Worm (Caenorhabditis elegans) whole organism, midembryonic: ENCODE results near the gene Y57G7A.6.

Experiments used
- T22C8.4 ChIP-seq: fragments of 200-800 bp; sonication (Bioruptor generic); IDR thresholded peaks from 2 replicates; pipeline ENCODE4 v1.3.6; 2022; ENCODE audit warnings: missing genetic modification characterization, missing compliant biosample characterization
- cog-1 ChIP-seq: sonication (generic microtip); optimal IDR thresholded peaks from 2 replicates; lab custom pipeline; 2016; ENCODE audit warnings: missing genetic modification characterization, missing compliant biosample characterization
- flt-1 ChIP-seq: fragments of 200-800 bp; sonication (Bioruptor generic); IDR thresholded peaks from 2 replicates; pipeline ENCODE4 v1.3.6; 2022; ENCODE audit warnings: missing genetic modification characterization, missing compliant biosample characterization
- klf-2 ChIP-seq: fragments of 200-800 bp; sonication (Bioruptor generic); conservative IDR thresholded peaks from 2 replicates; pipeline ENCODE4 v1.3.6; 2022; ENCODE audit warnings: missing genetic modification reagents, missing genetic modification characterization, missing compliant biosample characterization
- med-1 ChIP-seq: sonication (generic microtip); optimal IDR thresholded peaks from 2 replicates; lab custom pipeline; 2017; ENCODE audit warnings: missing genetic modification characterization, mild to moderate bottlenecking, missing compliant biosample characterization, antibody characterized with exemption, missing genetic modification reagents; ENCODE audit not compliant: insufficient read depth
- ztf-23 ChIP-seq: fragments of 200-800 bp; sonication (Bioruptor generic); IDR thresholded peaks from 2 replicates; pipeline ENCODE4 v1.3.6; 2022; ENCODE audit warnings: missing genetic modification reagents, missing genetic modification characterization, missing compliant biosample characterization
- ztf-29 ChIP-seq: fragments of 200-800 bp; sonication (Bioruptor generic); IDR thresholded peaks from 2 replicates; pipeline ENCODE4 v1.3.6; 2022; ENCODE audit warnings: missing genetic modification reagents, missing genetic modification characterization, missing compliant biosample characterization

DNA sequence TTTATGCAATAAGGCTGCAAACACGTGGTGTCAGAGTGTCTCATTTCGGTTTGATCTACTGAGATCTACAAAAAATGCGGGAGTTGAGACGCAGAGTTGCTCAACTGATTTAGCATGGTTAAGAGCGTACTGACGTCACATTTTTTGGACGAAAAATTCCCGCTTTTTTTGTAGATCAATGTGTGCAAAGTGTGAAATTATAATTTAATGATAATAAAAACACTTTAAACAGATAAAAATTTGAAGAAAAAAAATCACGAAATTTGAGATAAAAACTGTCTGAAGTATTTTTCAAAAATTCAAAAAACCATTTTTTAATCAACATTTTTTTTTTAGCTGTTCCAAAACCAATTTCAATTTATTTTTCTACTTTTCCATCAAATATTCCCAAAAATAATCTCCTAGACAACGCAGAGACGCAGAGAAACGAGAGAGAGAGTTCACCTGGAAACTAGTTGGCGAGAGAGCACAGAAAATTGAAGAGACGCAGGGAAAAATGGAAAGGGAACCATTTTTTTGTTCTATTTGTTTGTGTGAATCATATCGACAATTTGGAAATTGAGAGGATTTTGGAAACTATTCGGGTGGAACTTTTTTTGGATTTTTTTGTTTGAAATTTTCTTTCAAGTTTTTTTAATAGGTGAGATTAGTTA, 11.8 kb upstream of the Y57G7A.6 start:
- no peak for TF ChIP-seq klf-2 (GFP tag; lab: Robert Waterston, UW)
- no peak for TF ChIP-seq ztf-23 (GFP tag; lab: Robert Waterston, UW)
- no peak for TF ChIP-seq flt-1 (GFP tag; lab: Robert Waterston, UW)
- no peak for TF ChIP-seq ztf-29
- TF ChIP-seq cog-1: no peak
- TF ChIP-seq T22C8.4 (GFP tag; lab: Robert Waterston, UW): no peak
- no peak for TF ChIP-seq med-1 (GFP tag; lab: Kevin White, UChicago)
